Worm (Caenorhabditis elegans): ENCODE data around the gene Y75B8A.24.

Gene Y75B8A.24

ce11 chrIII:12220820-12221219, 52.7 kb downstream of the Y75B8A.24 start (continued):
- TF ChIP-seq unc-130 (GFP tag; optimal IDR thresholded peaks at IDR 0.05), result no peak

DNA sequence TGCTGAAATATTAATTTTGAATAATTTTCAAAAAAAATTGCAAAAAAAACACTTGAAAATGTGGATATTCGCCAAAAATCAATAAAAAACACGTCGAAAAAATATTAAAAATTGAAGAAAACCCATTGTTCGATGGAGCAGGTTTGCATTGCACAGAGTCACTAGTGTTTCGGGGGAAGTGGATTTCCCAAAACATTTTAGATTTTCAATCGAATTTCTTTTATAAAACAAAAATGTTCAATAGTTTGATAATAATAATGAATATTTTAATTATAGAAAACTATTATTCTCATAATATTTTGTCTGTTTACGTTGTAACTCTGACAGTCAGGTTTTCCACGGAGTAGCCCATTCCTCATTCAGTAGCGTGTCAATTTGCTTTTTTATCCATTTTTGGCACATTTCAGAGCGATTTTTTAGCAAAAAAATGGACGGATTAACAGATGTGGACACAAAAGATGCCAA, 54.9 kb downstream of the Y75B8A.24 start, which contains the start of the genes gex-4 and gphr-1:
Gene gex-4 (minus strand): TSS at position 2 of the 465 bp plus-strand sequence.
Gene gphr-1 (plus strand): TSS at position 415 of the 465 bp plus-strand sequence.
- peak; percentile 77 for TF ChIP-seq mcd-1 (GFP tag; IDR thresholded peaks at IDR 0.05)
- peak; percentile 5 for TF ChIP-seq ceh-27 (GFP tag; optimal IDR thresholded peaks at IDR 0.05)
- no peak for TF ChIP-seq him-1 (tag; optimal IDR thresholded peaks at IDR 0.05)
- TF ChIP-seq tlf-1 (GFP tag; optimal IDR thresholded peaks at IDR 0.05), result no peak
- TF ChIP-seq K12H6.12 (tag; optimal IDR thresholded peaks at IDR 0.05), result peak; percentile 16
- no peak for TF ChIP-seq ztf-3 (GFP tag; optimal IDR thresholded peaks at IDR 0.05)
- TF ChIP-seq snpc-4 (GFP tag; optimal IDR thresholded peaks at IDR 0.05), result no peak
- peak in 1 of 4 experiments; percentile 13 for TF ChIP-seq snpc-4 (tag; optimal IDR thresholded peaks at IDR 0.05)
- TF ChIP-seq aptf-3 (GFP tag; IDR thresholded peaks at IDR 0.05), result no peak
- peak; percentile 89 for TF ChIP-seq ceh-100 (GFP tag; IDR thresholded peaks at IDR 0.05)
- peak; percentile 53 for TF ChIP-seq attf-5 (GFP tag; optimal IDR thresholded peaks at IDR 0.05)
- no peak for TF ChIP-seq die-1 (tag; optimal IDR thresholded peaks at IDR 0.05)
- no peak for TF ChIP-seq rcor-1 (GFP tag; IDR thresholded peaks at IDR 0.05)
- TF ChIP-seq nfya-2 (GFP tag; IDR thresholded peaks at IDR 0.05), result no peak
- TF ChIP-seq aptf-2 (GFP tag; conservative IDR thresholded peaks at IDR 0.05), result no peak
- TF ChIP-seq let-607 (tag; optimal IDR thresholded peaks at IDR 0.05), result no peak
- no peak for TF ChIP-seq dpl-1 (GFP tag; optimal IDR thresholded peaks at IDR 0.05)
- TF ChIP-seq K11D2.4 (GFP tag; IDR thresholded peaks at IDR 0.05), result no peak
- TF ChIP-seq F23B12.7 (tag; optimal IDR thresholded peaks at IDR 0.05; ENCODE audit: insufficient read depth), result peak; percentile 13
- TF ChIP-seq lin-40 (tag; optimal IDR thresholded peaks at IDR 0.05), result peak; percentile 25
- TF ChIP-seq ets-4 (GFP tag; optimal IDR thresholded peaks at IDR 0.05), result no peak

- TF ChIP-seq attf-6 (GFP tag; IDR thresholded peaks at IDR 0.05) (no peak), hmg-20 (GFP tag; IDR thresholded peaks at IDR 0.05) (no peak), F57A8.1 (GFP tag; optimal IDR thresholded peaks at IDR 0.05) (no peak)
Observed at ce11 chrIII:12218078-12218477, 55.5 kb downstream of the Y75B8A.24 start.

ce11 chrIII:12215596-12215995, 58.0 kb downstream of the Y75B8A.24 start, which contains the start of gene Y75B8A.13:
Gene Y75B8A.13 (minus strand): TSS chrIII:12215696.
- TF ChIP-seq F39B2.1 (GFP tag; IDR thresholded peaks at IDR 0.05) (no peak), hsf-1 (GFP tag; IDR thresholded peaks at IDR 0.05) (no peak), cebp-2 (GFP tag; IDR thresholded peaks at IDR 0.05) (no peak), snpc-3.4 (tag; optimal IDR thresholded peaks at IDR 0.05) (no peak), unc-130 (GFP tag; optimal IDR thresholded peaks at IDR 0.05) (no peak), ztf-22 (GFP tag; optimal IDR thresholded peaks at IDR 0.05) (no peak), ceh-58 (GFP tag; IDR thresholded peaks at IDR 0.05) (no peak), F52B5.7 (tag; optimal IDR thresholded peaks at IDR 0.05) (no peak), snpc-4 (GFP tag; optimal IDR thresholded peaks at IDR 0.05) (no peak), snpc-4 (tag; optimal IDR thresholded peaks at IDR 0.05) (no peak), mel-28 (tag; optimal IDR thresholded peaks at IDR 0.05; ENCODE audit: borderline replicate concordance) (no peak)
